Fruit fly (Drosophila melanogaster) whole organism, prepupa: ENCODE results near the gene bnl.

Experiments used
- CG11294 ChIP-seq: fragments of 200-800 bp; sonication (Bioruptor generic); IDR thresholded peaks from 2 replicates; pipeline ENCODE4 v1.3.6; 2022; ENCODE audit warnings: missing biosample characterization, missing genetic modification characterization
- CG31627 ChIP-seq: fragments of 200-800 bp; sonication (Bioruptor generic); optimal IDR thresholded peaks from 3 replicates; lab custom pipeline; 2016; ENCODE audit warnings: missing biosample characterization, missing genetic modification characterization
- CG6792 ChIP-seq: fragments of 200-800 bp; sonication (Bioruptor generic); optimal IDR thresholded peaks from 3 replicates; lab custom pipeline; 2016; ENCODE audit warnings: missing biosample characterization, missing genetic modification characterization
- CG8319 ChIP-seq: fragments of 200-800 bp; sonication (Bioruptor generic); optimal IDR thresholded peaks from 3 replicates; lab custom pipeline; 2016; ENCODE audit warnings: missing biosample characterization, missing genetic modification characterization
- CG9139 ChIP-seq: fragments of 200-800 bp; sonication (Bioruptor generic); optimal IDR thresholded peaks from 3 replicates; lab custom pipeline; 2017; ENCODE audit warnings: missing biosample characterization, mild to moderate bottlenecking, missing genetic modification characterization
- Sox102F ChIP-seq: fragments of 200-800 bp; sonication (Bioruptor generic); optimal IDR thresholded peaks from 2 replicates; lab custom pipeline; 2016; ENCODE audit warnings: missing biosample characterization, mild to moderate bottlenecking, missing genetic modification characterization
- fd59A ChIP-seq: fragments of 200-800 bp; sonication (Bioruptor generic); optimal IDR thresholded peaks from 2 replicates; lab custom pipeline; 2017; ENCODE audit warnings: missing biosample characterization, mild to moderate bottlenecking, missing genetic modification characterization, missing genetic modification reagents
- lz ChIP-seq: fragments of 200-800 bp; sonication (Bioruptor generic); optimal IDR thresholded peaks from 3 replicates; lab custom pipeline; 2016; ENCODE audit warnings: missing biosample characterization, missing genetic modification characterization
- salr ChIP-seq, 2 experiments: fragments of 200-800 bp; sonication (Bioruptor generic); optimal IDR thresholded peaks; 3 replicates each; lab custom pipeline; 2016 to 2018; ENCODE audit warnings: missing biosample characterization in 2 of 2, missing genetic modification characterization in 2 of 2, mild to moderate bottlenecking in 1 of 2
- spab ChIP-seq: fragments of 200-800 bp; sonication (Bioruptor generic); optimal IDR thresholded peaks from 2 replicates; lab custom pipeline; 2017; ENCODE audit warnings: missing biosample characterization, mild to moderate bottlenecking, missing genetic modification characterization, missing genetic modification reagents

- TF ChIP-seq Sox102F (GFP tag; lab: Kevin White, UChicago) (no peak), CG31627 (GFP tag; lab: Kevin White, UChicago) (no peak), CG8319 (GFP tag; lab: Kevin White, UChicago) (no peak), CG9139 (GFP tag; lab: Kevin White, UChicago) (no peak), CG11294 (GFP tag; lab: Robert Waterston, UW) (no peak), spab (GFP tag; lab: Kevin White, UChicago) (no peak), lz (GFP tag; lab: Kevin White, UChicago) (no peak), salr (GFP tag; optimal IDR thresholded peaks at IDR 0.05; lab: Kevin White, UChicago) (no peak), fd59A (GFP tag; lab: Kevin White, UChicago) (no peak), CG6792 (GFP tag; lab: Kevin White, UChicago) (no peak)
These were observed 14.5 kb downstream of the bnl start for dm6 chr3R:19822138-19822537.
